Fruit fly (Drosophila melanogaster): ENCODE results near the gene CG45012.

dm6 chr2L:11793986-11794385 lies 40.4 kb upstream of the CG45012 start, which contains the start of gene CG14937:
- TF ChIP-seq Myc (optimal IDR thresholded peaks at IDR 0.05) (no peak), h (optimal IDR thresholded peaks at IDR 0.05) (no peak), psq (optimal IDR thresholded peaks at IDR 0.05) (no peak), insv (optimal IDR thresholded peaks at IDR 0.05) (no peak), ttk (optimal IDR thresholded peaks at IDR 0.05) (no peak), Sin3A (optimal IDR thresholded peaks at IDR 0.05) (no peak)
